Worm (Caenorhabditis elegans) whole organism, midembryonic: Measurements from ENCODE around the gene lgc-25.

Experiments used
- T22C8.4 ChIP-seq: fragments of 200-800 bp; sonication (Bioruptor generic); IDR thresholded peaks from 2 replicates; pipeline ENCODE4 v1.3.6; 2022; ENCODE audit warnings: missing genetic modification characterization, missing compliant biosample characterization
- cog-1 ChIP-seq: sonication (generic microtip); optimal IDR thresholded peaks from 2 replicates; lab custom pipeline; 2016; ENCODE audit warnings: missing genetic modification characterization, missing compliant biosample characterization
- flt-1 ChIP-seq: fragments of 200-800 bp; sonication (Bioruptor generic); IDR thresholded peaks from 2 replicates; pipeline ENCODE4 v1.3.6; 2022; ENCODE audit warnings: missing genetic modification characterization, missing compliant biosample characterization
- klf-2 ChIP-seq: fragments of 200-800 bp; sonication (Bioruptor generic); conservative IDR thresholded peaks from 2 replicates; pipeline ENCODE4 v1.3.6; 2022; ENCODE audit warnings: missing genetic modification reagents, missing genetic modification characterization, missing compliant biosample characterization
- med-1 ChIP-seq: sonication (generic microtip); optimal IDR thresholded peaks from 2 replicates; lab custom pipeline; 2017; ENCODE audit warnings: missing genetic modification characterization, mild to moderate bottlenecking, missing compliant biosample characterization, antibody characterized with exemption, missing genetic modification reagents; ENCODE audit not compliant: insufficient read depth
- ref-1 ChIP-seq: fragments of 200-800 bp; sonication (Bioruptor generic); conservative IDR thresholded peaks from 2 replicates; pipeline ENCODE4 v1.3.6; 2022; ENCODE audit warnings: missing genetic modification reagents, missing genetic modification characterization, missing compliant biosample characterization
- tab-1 ChIP-seq: fragments of 200-800 bp; sonication (Bioruptor generic); IDR thresholded peaks from 2 replicates; pipeline ENCODE4 v1.3.6; 2022; ENCODE audit warnings: missing genetic modification characterization, missing compliant biosample characterization
- ztf-23 ChIP-seq: fragments of 200-800 bp; sonication (Bioruptor generic); IDR thresholded peaks from 2 replicates; pipeline ENCODE4 v1.3.6; 2022; ENCODE audit warnings: missing genetic modification reagents, missing genetic modification characterization, missing compliant biosample characterization
- ztf-29 ChIP-seq: fragments of 200-800 bp; sonication (Bioruptor generic); IDR thresholded peaks from 2 replicates; pipeline ENCODE4 v1.3.6; 2022; ENCODE audit warnings: missing genetic modification reagents, missing genetic modification characterization, missing compliant biosample characterization

Gene lgc-25

DNA sequence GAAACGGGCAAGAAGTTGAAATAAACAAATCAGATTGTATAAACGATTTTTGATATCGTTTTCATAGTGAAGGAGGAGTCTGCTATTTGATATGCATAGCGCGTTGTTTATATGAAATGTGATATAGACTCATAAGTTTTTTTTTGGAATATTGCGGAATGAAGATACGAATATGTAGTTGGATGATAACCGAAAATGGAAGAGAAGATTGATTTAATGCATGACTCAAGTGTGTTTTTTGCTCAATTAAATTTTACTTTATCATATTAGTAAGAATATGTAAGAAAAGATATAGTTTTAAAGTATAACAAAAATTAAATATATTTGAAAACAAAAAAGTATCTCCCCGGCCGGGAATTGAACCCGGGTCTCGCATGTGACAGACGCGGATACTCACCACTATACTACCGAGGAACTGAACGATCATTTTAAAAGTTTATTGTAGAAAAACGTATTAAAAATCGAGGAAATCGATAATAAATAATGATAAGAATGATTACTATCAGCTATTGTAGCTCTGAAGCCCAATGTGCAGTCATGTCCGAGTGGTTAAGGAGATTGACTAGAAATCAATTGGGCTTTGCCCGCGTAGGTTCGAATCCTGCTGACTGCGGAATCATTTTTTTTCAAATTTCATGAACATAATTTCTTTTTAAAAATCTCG is at the start of gene lgc-25:
TSS of gene lgc-25 (minus strand) at position 51 of the 664 bp plus-strand sequence.
- TF ChIP-seq ztf-23 (GFP tag; lab: Robert Waterston, UW): no peak
- TF ChIP-seq flt-1 (GFP tag; lab: Robert Waterston, UW): no peak
- no peak for TF ChIP-seq ref-1
- no peak for TF ChIP-seq med-1 (GFP tag; lab: Kevin White, UChicago)
- TF ChIP-seq ztf-29 (GFP tag; lab: Robert Waterston, UW): no peak
- TF ChIP-seq klf-2 (GFP tag; lab: Robert Waterston, UW): no peak
- TF ChIP-seq T22C8.4 (GFP tag; lab: Robert Waterston, UW): no peak
- no peak for TF ChIP-seq tab-1
- no peak for TF ChIP-seq cog-1 (tag; lab: Kevin White, UChicago)

DNA sequence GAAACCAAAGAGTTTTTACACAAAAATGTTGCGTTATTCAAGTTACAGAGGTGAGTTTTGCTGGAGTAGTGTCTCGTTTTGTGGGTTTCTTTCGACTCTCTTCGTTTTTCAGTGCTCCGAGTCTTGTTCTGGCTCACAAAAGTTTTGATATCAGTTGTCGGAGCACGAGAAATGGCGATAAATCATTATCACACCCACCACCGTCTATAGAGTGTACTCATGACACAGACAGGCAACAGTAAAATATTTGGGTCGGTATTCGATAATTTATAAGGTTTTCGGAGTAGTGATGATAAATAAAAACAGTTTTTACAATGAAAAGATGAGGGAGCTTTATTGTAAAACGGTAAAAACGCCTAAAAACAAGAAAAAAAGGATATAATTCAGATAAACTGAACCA is 46.4 kb upstream of the lgc-25 start, which contains the start of gene ceh-37:
TSS of gene ceh-37 (minus strand) at position 59 of the 400 bp plus-strand sequence.
- TF ChIP-seq ztf-23 (GFP tag; lab: Robert Waterston, UW): no peak

DNA sequence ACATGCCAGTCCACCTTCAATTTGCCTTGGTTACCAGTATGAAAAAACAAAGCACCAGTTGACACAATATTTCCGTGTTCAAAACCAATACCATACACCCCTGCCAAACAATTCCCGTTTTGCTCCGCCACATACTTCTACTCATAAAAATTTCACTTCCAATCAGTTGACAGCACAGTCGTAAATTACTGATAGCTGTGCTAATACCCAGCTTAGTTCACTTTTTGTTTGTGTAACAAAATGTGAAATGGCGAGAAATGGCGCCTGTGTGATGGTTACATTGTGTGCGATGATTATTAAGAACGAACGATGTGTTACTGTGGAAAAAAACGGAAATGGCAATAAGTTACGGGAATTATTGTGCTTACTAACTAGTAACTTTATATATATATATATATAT is 44.8 kb upstream of the lgc-25 start:
- TF ChIP-seq cog-1 (tag; lab: Kevin White, UChicago) (no peak), med-1 (GFP tag; lab: Kevin White, UChicago) (no peak), klf-2 (GFP tag; lab: Robert Waterston, UW) (no peak), flt-1 (GFP tag; lab: Robert Waterston, UW) (no peak), tab-1 (no peak), ztf-29 (GFP tag; lab: Robert Waterston, UW) (no peak), ref-1 (no peak), ztf-23 (GFP tag; lab: Robert Waterston, UW) (no peak), T22C8.4 (GFP tag; lab: Robert Waterston, UW) (no peak)

DNA sequence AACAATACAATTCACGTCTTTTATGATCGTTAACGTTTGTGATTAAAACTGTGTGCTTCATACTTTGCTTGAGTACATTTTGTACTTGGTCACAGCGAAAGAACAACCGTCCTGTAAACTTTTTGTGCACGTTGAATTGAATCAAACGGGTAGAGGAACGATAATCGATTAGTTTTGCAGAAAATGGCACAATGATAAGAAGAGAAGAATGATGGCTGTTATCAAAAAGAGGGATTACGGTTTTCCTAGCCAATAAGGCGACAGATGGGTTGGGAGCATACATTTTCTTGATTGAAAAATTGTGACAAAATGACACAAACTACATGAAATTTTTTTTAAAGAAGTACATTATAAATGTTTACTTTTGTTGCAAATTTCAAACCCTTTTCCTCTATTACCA is 32.7 kb upstream of the lgc-25 start:
- TF ChIP-seq ref-1: no peak
- TF ChIP-seq klf-2 (GFP tag; lab: Robert Waterston, UW): no peak
- TF ChIP-seq ztf-29 (GFP tag; lab: Robert Waterston, UW): no peak
- no peak for TF ChIP-seq flt-1 (GFP tag; lab: Robert Waterston, UW)
- TF ChIP-seq T22C8.4 (GFP tag; lab: Robert Waterston, UW): no peak
- TF ChIP-seq cog-1 (tag; lab: Kevin White, UChicago): no peak
- TF ChIP-seq tab-1: no peak
- no peak for TF ChIP-seq ztf-23 (GFP tag; lab: Robert Waterston, UW)
- TF ChIP-seq med-1 (GFP tag; lab: Kevin White, UChicago): no peak

DNA sequence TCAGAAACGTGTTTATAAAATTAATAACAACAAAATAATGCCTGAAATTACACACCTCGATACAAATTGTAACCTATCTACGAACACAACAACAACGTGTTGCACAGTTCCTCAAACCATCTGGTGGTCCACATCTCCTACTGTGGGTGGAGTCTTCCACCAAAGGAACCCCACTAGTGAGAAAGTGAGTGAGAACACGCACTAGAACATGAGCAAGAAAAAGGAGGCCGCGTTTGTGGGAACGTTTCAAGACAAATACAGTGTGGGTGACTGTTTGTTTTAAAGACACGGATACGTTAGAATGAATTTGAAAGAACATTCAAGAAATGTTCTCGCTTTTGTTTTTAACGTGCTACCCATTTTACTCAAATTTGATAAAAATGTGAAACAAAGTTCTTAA is 24.9 kb upstream of the lgc-25 start, which contains the start of gene ceh-36:
TSS of gene ceh-36 (minus strand) at position 101 of the 400 bp plus-strand sequence.
- TF ChIP-seq tab-1 (no peak), T22C8.4 (GFP tag; lab: Robert Waterston, UW) (no peak), flt-1 (GFP tag; lab: Robert Waterston, UW) (no peak), ztf-29 (GFP tag; lab: Robert Waterston, UW) (no peak), klf-2 (GFP tag; lab: Robert Waterston, UW) (no peak), ref-1 (no peak), med-1 (GFP tag; lab: Kevin White, UChicago) (no peak), cog-1 (tag; lab: Kevin White, UChicago) (no peak), ztf-23 (GFP tag; lab: Robert Waterston, UW) (no peak)

DNA sequence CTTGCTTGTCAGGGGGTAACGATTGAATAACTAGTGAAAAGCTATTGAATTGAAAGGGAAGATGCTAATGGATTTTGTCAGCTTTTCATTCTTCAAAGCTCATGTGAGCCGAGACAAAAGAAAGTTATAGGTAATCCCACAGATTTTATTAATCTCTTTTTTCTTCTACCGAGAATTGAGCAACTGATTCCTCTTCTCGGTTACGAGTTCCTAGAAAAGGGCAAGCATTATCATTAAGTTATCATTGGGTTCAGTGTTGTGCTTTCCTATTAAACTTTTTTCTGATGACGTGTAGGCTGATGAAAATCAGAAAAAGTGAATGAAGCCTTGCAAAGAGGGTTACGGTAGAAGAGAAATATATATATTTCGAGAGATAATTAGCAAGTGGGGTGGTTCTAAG is 24.1 kb upstream of the lgc-25 start:
- no peak for TF ChIP-seq ztf-29 (GFP tag; lab: Robert Waterston, UW)
- no peak for TF ChIP-seq tab-1
- no peak for TF ChIP-seq med-1 (GFP tag; lab: Kevin White, UChicago)
- no peak for TF ChIP-seq cog-1 (tag; lab: Kevin White, UChicago)
- TF ChIP-seq T22C8.4 (GFP tag; lab: Robert Waterston, UW): no peak
- no peak for TF ChIP-seq ztf-23 (GFP tag; lab: Robert Waterston, UW)
- no peak for TF ChIP-seq flt-1 (GFP tag; lab: Robert Waterston, UW)
- no peak for TF ChIP-seq ref-1
- TF ChIP-seq klf-2 (GFP tag; lab: Robert Waterston, UW): no peak

DNA sequence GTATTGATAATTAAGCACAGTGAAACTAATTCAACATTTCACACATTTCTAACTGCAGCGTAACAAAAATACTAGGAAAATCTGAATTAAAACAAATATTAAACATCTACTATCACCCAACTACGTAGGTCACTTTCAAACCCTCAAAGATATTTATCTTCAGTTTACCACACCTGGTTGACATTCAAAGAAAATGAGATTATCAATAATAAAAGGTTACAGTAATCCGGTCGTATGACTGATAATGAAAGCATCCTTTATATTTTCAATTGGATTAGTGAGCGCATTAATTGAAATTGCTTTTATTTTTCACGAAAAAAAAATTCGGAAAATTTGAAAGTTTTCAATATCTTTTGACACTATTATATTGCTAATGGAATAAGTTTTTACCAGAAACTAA is 21.0 kb upstream of the lgc-25 start:
- TF ChIP-seq cog-1 (tag; lab: Kevin White, UChicago) (no peak), klf-2 (GFP tag; lab: Robert Waterston, UW) (no peak), tab-1 (no peak), flt-1 (GFP tag; lab: Robert Waterston, UW) (no peak), med-1 (GFP tag; lab: Kevin White, UChicago) (no peak), T22C8.4 (GFP tag; lab: Robert Waterston, UW) (no peak), ztf-23 (GFP tag; lab: Robert Waterston, UW) (no peak), ref-1 (no peak), ztf-29 (GFP tag; lab: Robert Waterston, UW) (no peak)

DNA sequence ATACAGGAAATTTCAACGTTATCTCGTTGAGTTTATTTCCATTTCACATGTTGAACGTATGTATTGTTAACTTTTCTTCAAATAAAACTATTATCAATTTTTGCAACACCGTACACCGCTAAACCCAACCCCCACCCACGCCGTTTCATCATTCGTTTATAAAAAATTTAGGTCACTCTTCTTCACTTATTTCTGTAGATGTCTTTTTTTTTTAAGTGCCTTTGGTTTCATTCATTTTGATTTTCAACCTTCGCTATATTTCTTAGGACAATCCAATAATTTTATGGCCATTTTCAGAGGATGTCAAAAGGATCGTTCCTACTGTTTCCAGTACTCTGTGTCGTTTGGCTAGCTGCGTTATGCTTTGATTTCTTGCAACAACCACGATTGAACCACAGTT is 18.6 kb upstream of the lgc-25 start, which contains the start of gene C37E2.3:
TSS of gene C37E2.3 (plus strand) at position 301 of the 400 bp plus-strand sequence.
- TF ChIP-seq klf-2 (GFP tag; lab: Robert Waterston, UW) (no peak), cog-1 (tag; lab: Kevin White, UChicago) (no peak), T22C8.4 (GFP tag; lab: Robert Waterston, UW) (no peak), tab-1 (no peak), ref-1 (no peak), ztf-29 (GFP tag; lab: Robert Waterston, UW) (no peak), ztf-23 (GFP tag; lab: Robert Waterston, UW) (no peak), flt-1 (GFP tag; lab: Robert Waterston, UW) (no peak), med-1 (GFP tag; lab: Kevin White, UChicago) (no peak)

DNA sequence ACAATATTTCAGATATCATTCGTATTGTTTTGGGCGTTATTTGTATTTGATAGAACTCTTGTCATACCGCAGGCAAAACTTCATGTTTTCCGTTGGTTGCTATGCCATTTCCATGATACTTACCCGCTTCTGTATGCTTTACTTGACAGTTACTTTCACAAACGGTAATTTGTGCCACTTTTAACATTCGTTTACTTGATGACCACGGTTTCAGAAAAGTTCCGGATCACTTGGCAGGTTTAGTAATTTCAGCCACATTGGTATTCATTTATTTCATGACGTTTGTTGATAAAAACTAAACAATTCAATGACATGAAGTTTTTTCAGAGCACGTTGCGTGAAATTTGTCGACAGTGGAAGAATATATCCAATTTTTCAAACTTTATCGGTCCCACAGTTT is 18.0 kb upstream of the lgc-25 start:
- TF ChIP-seq flt-1 (GFP tag; lab: Robert Waterston, UW) (no peak), ztf-29 (GFP tag; lab: Robert Waterston, UW) (no peak), klf-2 (GFP tag; lab: Robert Waterston, UW) (no peak), tab-1 (no peak), med-1 (GFP tag; lab: Kevin White, UChicago) (no peak), cog-1 (tag; lab: Kevin White, UChicago) (no peak), ref-1 (no peak), ztf-23 (GFP tag; lab: Robert Waterston, UW) (no peak), T22C8.4 (GFP tag; lab: Robert Waterston, UW) (no peak)
